Worm (Caenorhabditis elegans) whole organism, early embryonic: ENCODE results near the gene unc-112.

Source experiments
- B0310.2 ChIP-seq: sonication (generic microtip); optimal IDR thresholded peaks from 2 replicates; lab custom pipeline; 2016; ENCODE audit warnings: mild to moderate bottlenecking, missing genetic modification characterization, missing compliant biosample characterization
- F13C5.2 ChIP-seq: sonication (generic microtip); optimal IDR thresholded peaks from 2 replicates; lab custom pipeline; 2017; ENCODE audit warnings: mild to moderate bottlenecking, missing genetic modification characterization, inconsistent platforms, missing compliant biosample characterization
- aly-1 ChIP-seq: sonication (generic microtip); optimal IDR thresholded peaks from 2 replicates; lab custom pipeline; 2016; ENCODE audit warnings: missing genetic modification characterization, missing compliant biosample characterization
- ama-1 ChIP-seq: fragments of 150-350 bp; optimal IDR thresholded peaks from 2 replicates; lab custom pipeline; 2014
- ceh-13 ChIP-seq: fragments of 200-800 bp; sonication (Bioruptor generic); optimal IDR thresholded peaks from 2 replicates; lab custom pipeline; 2018; ENCODE audit warnings: mild to moderate bottlenecking, missing genetic modification characterization, missing compliant biosample characterization
- ceh-36 ChIP-seq: sonication (generic microtip); optimal IDR thresholded peaks from 2 replicates; lab custom pipeline; 2016; ENCODE audit warnings: missing genetic modification characterization, inconsistent platforms, missing compliant biosample characterization
- ets-7 ChIP-seq: sonication (generic microtip); optimal IDR thresholded peaks from 2 replicates; lab custom pipeline; 2016; ENCODE audit warnings: missing genotype, missing genetic modification characterization, missing compliant biosample characterization
- flt-1 ChIP-seq: fragments of 200-800 bp; sonication (Bioruptor generic); IDR thresholded peaks from 2 replicates; pipeline ENCODE4 v1.3.6; 2022; ENCODE audit warnings: missing genetic modification characterization, missing compliant biosample characterization
- hmbx-1 ChIP-seq: sonication (generic microtip); optimal IDR thresholded peaks from 2 replicates; lab custom pipeline; 2016; ENCODE audit warnings: mild to moderate bottlenecking, missing genetic modification characterization, missing compliant biosample characterization
- hmg-4 ChIP-seq: fragments of 200-800 bp; sonication (Bioruptor generic); optimal IDR thresholded peaks from 2 replicates; lab custom pipeline; 2018; ENCODE audit warnings: mild to moderate bottlenecking, missing genetic modification characterization, missing compliant biosample characterization
- hnd-1 ChIP-seq: sonication (generic microtip); optimal IDR thresholded peaks from 2 replicates; lab custom pipeline; 2016; ENCODE audit warnings: missing genetic modification characterization, missing compliant biosample characterization
- pes-1 ChIP-seq: fragments of 200-800 bp; sonication (Bioruptor generic); IDR thresholded peaks from 2 replicates; pipeline ENCODE4 v1.3.6; 2022; ENCODE audit warnings: missing genetic modification reagents, missing genetic modification characterization, missing compliant biosample characterization
- scrt-1 ChIP-seq: fragments of 200-800 bp; sonication (Bioruptor generic); IDR thresholded peaks from 2 replicates; pipeline ENCODE4 v1.3.6; 2022; ENCODE audit warnings: missing genetic modification characterization, missing compliant biosample characterization
- sea-1 ChIP-seq: fragments of 200-800 bp; sonication (Bioruptor generic); conservative IDR thresholded peaks from 2 replicates; pipeline ENCODE4 v1.3.6; 2022; ENCODE audit warnings: missing genetic modification characterization, missing compliant biosample characterization
- tbx-11 ChIP-seq: fragments of 200-800 bp; sonication (Bioruptor generic); IDR thresholded peaks from 2 replicates; pipeline ENCODE4 v1.3.6; 2022; ENCODE audit warnings: missing genetic modification characterization, missing compliant biosample characterization
- tbx-37 ChIP-seq: fragments of 200-800 bp; sonication (Bioruptor generic); conservative IDR thresholded peaks from 2 replicates; pipeline ENCODE4 v1.3.6; 2022; ENCODE audit warnings: missing genetic modification reagents, missing genetic modification characterization, missing compliant biosample characterization
- tra-4 ChIP-seq: sonication (generic microtip); optimal IDR thresholded peaks from 2 replicates; lab custom pipeline; 2017; ENCODE audit warnings: missing genetic modification characterization, missing compliant biosample characterization

Gene unc-112

DNA sequence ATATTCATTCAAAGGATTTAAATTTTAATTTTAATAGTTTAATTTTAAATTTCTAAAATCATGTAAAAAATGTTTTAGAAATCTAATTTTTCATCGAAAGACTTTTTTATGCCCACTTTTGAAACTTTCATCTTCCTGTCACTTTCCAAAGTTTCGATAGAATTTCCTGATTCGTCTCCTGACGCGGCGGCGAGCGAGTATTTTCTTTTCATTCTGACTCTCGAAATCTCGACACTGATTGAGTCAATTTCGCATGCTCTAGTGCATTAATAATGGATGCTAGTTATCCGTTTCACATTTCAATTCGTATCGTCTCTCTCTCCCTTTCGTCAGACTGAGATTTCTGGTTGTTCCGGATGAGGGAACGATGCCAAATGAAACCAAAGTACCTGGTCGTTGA lies 47.6 kb downstream of the unc-112 start:
- no peak for TF ChIP-seq B0310.2
- no peak for TF ChIP-seq flt-1 (GFP tag; lab: Robert Waterston, UW)
- no peak for TF ChIP-seq hnd-1 (tag; lab: Kevin White, UChicago)
- TF ChIP-seq ets-7, result no peak
- no peak for TF ChIP-seq ceh-36 (tag; lab: Kevin White, UChicago)
- no peak for TF ChIP-seq tbx-11
- TF ChIP-seq ama-1 (lab: Kevin White, UChicago), result no peak
- TF ChIP-seq aly-1, result no peak
- TF ChIP-seq tbx-37 (GFP tag; lab: Robert Waterston, UW), result no peak
- TF ChIP-seq ceh-13 (GFP tag; lab: Kevin White, UChicago), result no peak
- no peak for TF ChIP-seq pes-1
- TF ChIP-seq tra-4 (tag; lab: Kevin White, UChicago), result no peak
- no peak for TF ChIP-seq F13C5.2 (tag; lab: Kevin White, UChicago)
- TF ChIP-seq scrt-1 (GFP tag; lab: Robert Waterston, UW), result no peak
- TF ChIP-seq sea-1, result no peak
- TF ChIP-seq hmbx-1 (tag; lab: Kevin White, UChicago), result no peak
- TF ChIP-seq hmg-4, result no peak

DNA sequence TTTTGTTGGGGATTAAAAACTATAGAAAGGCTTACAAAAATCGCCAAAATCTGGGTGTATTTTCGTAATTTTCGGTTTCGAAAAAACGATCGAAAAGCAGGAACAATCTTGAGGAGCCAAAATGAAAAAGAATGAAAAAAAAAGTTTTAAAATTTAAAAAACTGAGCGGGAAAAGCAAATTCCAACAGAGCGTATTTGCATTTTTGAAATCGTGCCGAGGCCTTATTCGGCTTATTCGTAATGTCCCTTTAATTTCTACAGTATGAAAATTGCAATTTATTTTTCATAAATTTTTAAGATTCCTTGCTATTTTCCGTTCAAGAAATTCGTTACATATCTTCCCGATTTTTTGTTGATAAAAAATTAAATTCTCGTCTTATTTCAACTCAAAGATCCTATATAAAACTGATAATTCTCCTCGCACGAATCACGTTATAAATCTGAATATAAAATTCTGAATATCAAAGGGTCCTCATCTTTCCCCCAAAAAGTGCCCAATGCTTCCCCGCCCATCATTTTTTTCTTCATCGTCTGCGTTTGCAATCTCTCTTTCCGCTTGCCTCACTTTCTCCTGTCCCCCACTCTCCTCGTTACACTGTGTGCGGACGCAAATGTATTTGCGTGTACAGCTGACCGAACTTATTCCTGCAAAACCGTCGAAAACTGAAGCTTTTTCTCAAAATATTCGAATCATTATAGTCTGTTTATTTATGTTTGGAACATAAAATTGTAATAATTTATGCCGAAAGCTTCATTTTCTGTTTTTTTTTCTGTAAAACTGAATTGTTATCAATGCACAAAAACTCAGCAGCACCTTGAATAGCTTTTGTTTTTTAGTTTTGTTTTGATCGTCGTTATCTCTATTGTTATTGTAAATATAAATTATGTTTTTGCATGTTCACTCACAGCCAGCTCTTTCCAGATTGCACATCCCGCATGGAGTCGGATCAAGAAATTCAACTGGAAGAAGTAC lies 50.4 kb downstream of the unc-112 start, which contains the start of the genes rfc-1 and pmp-3:
Gene rfc-1, minus strand, starts transcription at position 163 of the 973 bp plus-strand sequence.
Gene pmp-3, plus strand, starts transcription at position 923 of the 973 bp plus-strand sequence.
- TF ChIP-seq tbx-37 (GFP tag; lab: Robert Waterston, UW), result no peak
- TF ChIP-seq tbx-11, result no peak
- TF ChIP-seq flt-1 (GFP tag; lab: Robert Waterston, UW), result 0 out of 2 replicates have a peak, but pooled peaks have one; percentile 25
- TF ChIP-seq F13C5.2 (tag; lab: Kevin White, UChicago), result no peak
- no peak for TF ChIP-seq pes-1
- TF ChIP-seq ceh-13 (GFP tag; lab: Kevin White, UChicago), result no peak
- TF ChIP-seq sea-1, result no peak
- peak; percentile 36 for TF ChIP-seq hmg-4
- TF ChIP-seq tra-4 (tag; lab: Kevin White, UChicago), result no peak
- no peak for TF ChIP-seq ama-1 (lab: Kevin White, UChicago)

DNA sequence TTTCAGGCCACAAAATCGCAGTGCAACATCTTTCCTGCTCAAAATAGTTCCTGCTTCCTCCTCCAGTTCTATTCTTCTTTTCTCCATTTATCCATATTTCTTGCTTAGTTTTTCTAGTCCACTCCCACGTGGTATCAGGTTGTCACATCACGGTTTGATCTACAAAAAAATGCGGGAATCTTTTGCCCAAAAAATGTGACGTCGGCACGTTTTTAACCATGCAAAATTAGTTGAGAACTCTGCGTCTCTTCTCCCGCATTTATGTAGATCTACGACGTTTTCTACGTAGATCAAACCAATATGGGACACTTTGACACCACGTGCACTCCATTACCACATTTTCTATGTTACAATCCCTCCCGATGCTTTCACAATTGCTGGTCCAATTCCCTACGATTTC lies 54.4 kb downstream of the unc-112 start:
- TF ChIP-seq aly-1 (no peak), ama-1 (lab: Kevin White, UChicago) (no peak), ceh-13 (GFP tag; lab: Kevin White, UChicago) (no peak), tra-4 (tag; lab: Kevin White, UChicago) (no peak), ceh-36 (tag; lab: Kevin White, UChicago) (no peak), hnd-1 (tag; lab: Kevin White, UChicago) (no peak), F13C5.2 (tag; lab: Kevin White, UChicago) (no peak), scrt-1 (GFP tag; lab: Robert Waterston, UW) (no peak), tbx-11 (no peak), sea-1 (no peak), tbx-37 (GFP tag; lab: Robert Waterston, UW) (no peak), hmg-4 (no peak), B0310.2 (no peak), hmbx-1 (tag; lab: Kevin White, UChicago) (no peak), pes-1 (no peak), flt-1 (GFP tag; lab: Robert Waterston, UW) (no peak), ets-7 (no peak)
